Fruit fly (Drosophila melanogaster): ENCODE results near the gene CG6118.

DNA sequence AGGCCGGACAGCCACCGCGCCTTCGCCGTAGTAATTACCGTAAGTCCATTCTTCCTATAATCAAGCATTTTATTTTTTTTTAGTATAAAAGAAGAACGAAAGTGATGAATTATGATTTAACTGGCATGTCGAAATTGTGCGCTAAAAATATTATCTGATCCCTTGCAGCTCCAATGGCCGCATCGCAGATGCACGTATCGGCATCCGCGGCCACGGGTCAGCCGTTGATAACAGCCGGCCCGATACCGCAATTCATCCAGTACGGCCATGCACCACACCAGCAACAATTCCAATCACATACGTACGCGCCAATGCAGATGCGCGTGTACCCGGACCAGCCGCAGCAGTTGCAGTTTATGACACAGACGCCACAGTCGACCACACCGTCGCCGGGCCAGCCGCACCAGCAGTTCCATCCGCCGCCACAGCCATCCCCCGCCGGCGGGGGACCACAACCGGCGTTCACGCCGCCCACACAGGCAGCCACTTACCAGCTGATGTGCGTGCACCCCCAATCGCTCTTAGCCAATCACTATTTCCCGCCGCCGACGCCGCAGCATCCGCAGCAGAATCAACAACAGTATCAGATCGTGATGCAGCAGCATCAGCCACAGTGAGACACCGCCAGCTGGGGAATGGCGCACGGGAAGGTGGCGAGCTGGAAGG, 19.5 kb downstream of the CG6118 start:
- TF ChIP-seq Myc (optimal IDR thresholded peaks at IDR 0.05) (no peak), insv (optimal IDR thresholded peaks at IDR 0.05) (no peak), psq (optimal IDR thresholded peaks at IDR 0.05) (no peak), h (optimal IDR thresholded peaks at IDR 0.05) (no peak)

Data from Kc167 (cell line).